Fruit fly (Drosophila melanogaster): ENCODE results near the gene CG45690.

Gene CG45690

DNA sequence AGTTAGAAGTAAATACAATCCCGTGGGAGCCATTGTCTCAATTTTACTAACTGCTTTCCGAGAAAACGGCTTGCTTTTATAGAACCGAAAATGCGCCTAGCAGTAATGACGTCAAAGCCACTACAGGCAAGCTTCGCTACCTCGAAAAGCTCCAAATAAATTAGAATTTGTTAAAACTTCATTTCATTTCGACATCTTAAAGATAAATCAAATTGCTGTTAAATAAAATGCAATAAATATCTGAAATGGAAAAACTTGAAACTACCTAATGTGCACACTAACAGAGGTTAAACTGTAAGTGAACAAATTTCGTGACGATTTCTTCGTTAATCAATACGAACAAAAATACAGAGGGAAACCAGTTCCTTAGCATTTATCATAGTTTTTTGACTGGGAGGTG lies 39.9 kb downstream of the CG45690 start, which contains the start of gene CG7300 (continued):
- no peak for TF ChIP-seq Fer1 (GFP tag; optimal IDR thresholded peaks at IDR 0.05)
- no peak for TF ChIP-seq so (GFP tag; IDR thresholded peaks at IDR 0.05)
- peak; percentile 15 for TF ChIP-seq Hr3 (GFP tag; optimal IDR thresholded peaks at IDR 0.05)
- no peak for TF ChIP-seq CG33557 (GFP tag; optimal IDR thresholded peaks at IDR 0.05)
- peak; percentile 12 for TF ChIP-seq CG12942 (GFP tag; optimal IDR thresholded peaks at IDR 0.05)
- TF ChIP-seq wor (GFP tag; IDR thresholded peaks at IDR 0.05), result no peak
- TF ChIP-seq CG3163 (GFP tag; optimal IDR thresholded peaks at IDR 0.05), result no peak
- no peak; the same call in 1 of the 2 replicates for TF ChIP-seq CG11085 (GFP tag; IDR thresholded peaks at IDR 0.05)
- no peak for TF ChIP-seq unc-4 (GFP tag; IDR thresholded peaks at IDR 0.05; ENCODE audit: partially characterized antibody)
- no peak for TF ChIP-seq z (GFP tag; IDR thresholded peaks at IDR 0.05)
- TF ChIP-seq nerfin-2 (GFP tag; IDR thresholded peaks at IDR 0.05; ENCODE audit: partially characterized antibody), result no peak
- peak; percentile 70 for TF ChIP-seq CG11247 (GFP tag; IDR thresholded peaks at IDR 0.05)
- no peak for TF ChIP-seq pita (GFP tag; optimal IDR thresholded peaks at IDR 0.05)
- no peak for TF ChIP-seq CG34422 (GFP tag; IDR thresholded peaks at IDR 0.05)
- TF ChIP-seq CG11504 (tag; optimal IDR thresholded peaks at IDR 0.05), result no peak
- no peak for TF ChIP-seq Ada2b (GFP tag; IDR thresholded peaks at IDR 0.05)
- no peak for TF ChIP-seq CG11560 (tag; IDR thresholded peaks at IDR 0.05)
- TF ChIP-seq CG18599 (GFP tag; optimal IDR thresholded peaks at IDR 0.05), result peak; percentile 58
- TF ChIP-seq Hey (tag; optimal IDR thresholded peaks at IDR 0.05), result no peak
- TF ChIP-seq gfzf (GFP tag; optimal IDR thresholded peaks at IDR 0.05), result no peak
- no peak for TF ChIP-seq CG13894 (tag; optimal IDR thresholded peaks at IDR 0.05)
- no peak for TF ChIP-seq cg (GFP tag; optimal IDR thresholded peaks at IDR 0.05)
- TF ChIP-seq CG17385 (GFP tag; optimal IDR thresholded peaks at IDR 0.05), result peak; percentile 49
- TF ChIP-seq CG8388 (GFP tag; optimal IDR thresholded peaks at IDR 0.05), result peak; percentile 39
- no peak; the same call in 1 of the 2 replicates for TF ChIP-seq stc (GFP tag; IDR thresholded peaks at IDR 0.05)
- TF ChIP-seq Bteb2 (GFP tag; optimal IDR thresholded peaks at IDR 0.05), result peak; percentile 68
- no peak for TF ChIP-seq pnt (GFP tag; optimal IDR thresholded peaks at IDR 0.05)
- no peak for TF ChIP-seq zen (tag; optimal IDR thresholded peaks at IDR 0.05)
- no peak for TF ChIP-seq mld (GFP tag; IDR thresholded peaks at IDR 0.05; ENCODE audit: partially characterized antibody)
- TF ChIP-seq Aef1 (GFP tag; IDR thresholded peaks at IDR 0.05), result peak; percentile 57; the same call in 2 of the 3 replicates
- TF ChIP-seq CkIIα-i1 (GFP tag; IDR thresholded peaks at IDR 0.05), result no peak
- TF ChIP-seq schlank (tag; optimal IDR thresholded peaks at IDR 0.05), result peak; percentile 8
- no peak for TF ChIP-seq MESR4 (GFP tag; optimal IDR thresholded peaks at IDR 0.05)
- TF ChIP-seq Lhr (GFP tag; optimal IDR thresholded peaks at IDR 0.05), result no peak
- no peak for TF ChIP-seq Doc2 (GFP tag; IDR thresholded peaks at IDR 0.05)
- TF ChIP-seq repo (GFP tag; optimal IDR thresholded peaks at IDR 0.05), result no peak
- TF ChIP-seq Ptx1 (GFP tag; IDR thresholded peaks at IDR 0.05), result peak; percentile 63
- no peak for TF ChIP-seq CG5245 (GFP tag; optimal IDR thresholded peaks at IDR 0.05)
- TF ChIP-seq CG6175 (GFP tag; IDR thresholded peaks at IDR 0.05), result 0 out of 3 replicates have a peak, but pooled peaks have one; percentile 17
- peak; percentile 33; the same call in 1 of the 3 replicates for TF ChIP-seq ase (GFP tag; IDR thresholded peaks at IDR 0.05)
- TF ChIP-seq CG12219 (GFP tag; optimal IDR thresholded peaks at IDR 0.05), result peak; percentile 23
- no peak for TF ChIP-seq B-H2 (GFP tag; optimal IDR thresholded peaks at IDR 0.05)
- no peak for TF ChIP-seq CG13123 (GFP tag; optimal IDR thresholded peaks at IDR 0.05)
- no peak for TF ChIP-seq CG32767 (GFP tag; IDR thresholded peaks at IDR 0.05)
- TF ChIP-seq CG30431 (GFP tag; optimal IDR thresholded peaks at IDR 0.05), result peak; percentile 9
- TF ChIP-seq CG13287 (GFP tag; IDR thresholded peaks at IDR 0.05; ENCODE audit: partially characterized antibody), result no peak
- TF ChIP-seq sima (GFP tag; optimal IDR thresholded peaks at IDR 0.05), result no peak
- no peak for TF ChIP-seq sr (GFP tag; IDR thresholded peaks at IDR 0.05)
- 0 out of 2 replicates have a peak, but pooled peaks have one; percentile 18 for TF ChIP-seq CG31224 (GFP tag; IDR thresholded peaks at IDR 0.05)
- no peak for TF ChIP-seq Drgx (GFP tag; IDR thresholded peaks at IDR 0.05)
- no peak for TF ChIP-seq p53 (GFP tag; optimal IDR thresholded peaks at IDR 0.05)
- no peak for TF ChIP-seq Hr39 (optimal IDR thresholded peaks at IDR 0.05)

All from whole organism, embryonic.